Worm (Caenorhabditis elegans) whole organism, L2 larva: Measurements from ENCODE around the gene ZK402.1.
A peak's percentile ranks its signal among the peaks of the same experiment; 100 is the strongest.
"Not testable (repeated sequence)": the region's sequence is repeated elsewhere in the genome, so short reads cannot be mapped to it uniquely, and the experiment has no call there.

Experiments used
- C34F6.9 ChIP-seq: fragments of 150-350 bp; optimal IDR thresholded peaks from 2 replicates; lab custom pipeline; 2014; ENCODE audit warnings: missing biosample characterization, missing genetic modification characterization
- R02D3.7 ChIP-seq: fragments of 150-350 bp; optimal IDR thresholded peaks from 2 replicates; lab custom pipeline; 2014; ENCODE audit warnings: missing biosample characterization, missing genetic modification characterization
- ZK546.5 ChIP-seq: sonication (generic microtip); optimal IDR thresholded peaks from 2 replicates; lab custom pipeline; 2017; ENCODE audit warnings: missing biosample characterization, missing genetic modification characterization
- aly-2 ChIP-seq: fragments of 150-350 bp; optimal IDR thresholded peaks from 2 replicates; lab custom pipeline; 2014; ENCODE audit warnings: missing biosample characterization, missing genetic modification characterization
- ama-1 ChIP-seq: fragments of 150-350 bp; optimal IDR thresholded peaks from 2 replicates; lab custom pipeline; 2018; ENCODE audit warnings: inconsistent platforms
- blmp-1 ChIP-seq: sonication (generic microtip); optimal IDR thresholded peaks from 2 replicates; lab custom pipeline; 2017; ENCODE audit warnings: missing genetic modification characterization, mild to moderate bottlenecking, missing compliant biosample characterization, antibody characterized with exemption, moderate library complexity; ENCODE audit not compliant: insufficient read depth
- ceh-16 ChIP-seq: fragments of 150-350 bp; optimal IDR thresholded peaks from 2 replicates; lab custom pipeline; 2014; ENCODE audit warnings: missing biosample characterization, missing genetic modification characterization
- crh-2 ChIP-seq: sonication (generic microtip); optimal IDR thresholded peaks from 2 replicates; lab custom pipeline; 2017; ENCODE audit warnings: missing biosample characterization, missing genetic modification characterization
- dmd-4 ChIP-seq: sonication (generic microtip); optimal IDR thresholded peaks from 2 replicates; lab custom pipeline; 2017; ENCODE audit warnings: missing biosample characterization, missing genetic modification characterization
- egl-27 ChIP-seq: sonication (generic microtip); optimal IDR thresholded peaks from 3 replicates; lab custom pipeline; 2017; ENCODE audit warnings: missing biosample characterization, missing genetic modification reagents, missing genetic modification characterization
- elt-1 ChIP-seq: fragments of 150-350 bp; optimal IDR thresholded peaks from 2 replicates; lab custom pipeline; 2014; ENCODE audit warnings: missing biosample characterization, missing genetic modification characterization
- elt-3 ChIP-seq: sonication (generic microtip); optimal IDR thresholded peaks from 2 replicates; lab custom pipeline; 2017; ENCODE audit warnings: missing biosample characterization, missing genetic modification characterization
- gmeb-1 ChIP-seq: fragments of 150-350 bp; optimal IDR thresholded peaks from 2 replicates; lab custom pipeline; 2014; ENCODE audit warnings: missing biosample characterization, missing genetic modification characterization
- lin-11 ChIP-seq: fragments of 150-350 bp; sonication (generic microtip); optimal IDR thresholded peaks from 2 replicates; lab custom pipeline; 2014; ENCODE audit warnings: missing biosample characterization, missing genetic modification characterization, inconsistent platforms, mixed read lengths
- lin-13 ChIP-seq: fragments of 150-350 bp; optimal IDR thresholded peaks from 2 replicates; lab custom pipeline; 2014; ENCODE audit warnings: missing biosample characterization, missing genetic modification reagents, missing genetic modification characterization
- lin-39 ChIP-seq: fragments of 150-350 bp; optimal IDR thresholded peaks from 2 replicates; lab custom pipeline; 2014; ENCODE audit warnings: missing biosample characterization, missing genetic modification reagents, missing genetic modification characterization
- lsy-2 ChIP-seq, 2 experiments: fragments of 150-350 bp in 1 of 2; sonication (generic microtip) in 1 of 2; optimal IDR thresholded peaks; 2 replicates each; lab custom pipeline; 2014 to 2017; ENCODE audit warnings: missing biosample characterization in 2 of 2, missing genetic modification characterization in 2 of 2
- mab-5 ChIP-seq: fragments of 150-350 bp; optimal IDR thresholded peaks from 2 replicates; lab custom pipeline; 2014; ENCODE audit warnings: missing biosample characterization, missing genetic modification characterization
- mdl-1 ChIP-seq, 2 experiments: fragments of 150-350 bp in 1 of 2; sonication (generic microtip) in 1 of 2; optimal IDR thresholded peaks; 2 replicates each; lab custom pipeline; 2017; ENCODE audit warnings: missing biosample characterization in 2 of 2, missing genetic modification characterization in 2 of 2
- nhr-10 ChIP-seq: sonication (generic microtip); optimal IDR thresholded peaks from 2 replicates; lab custom pipeline; 2017; ENCODE audit warnings: missing biosample characterization, missing genetic modification characterization
- nhr-12 ChIP-seq: fragments of 150-350 bp; optimal IDR thresholded peaks from 2 replicates; lab custom pipeline; 2014; ENCODE audit warnings: missing biosample characterization, missing genetic modification characterization
- nhr-129 ChIP-seq: fragments of 150-350 bp; optimal IDR thresholded peaks from 2 replicates; lab custom pipeline; 2014; ENCODE audit warnings: missing biosample characterization, missing genetic modification characterization
- nhr-21 ChIP-seq: fragments of 150-350 bp; optimal IDR thresholded peaks from 2 replicates; lab custom pipeline; 2014; ENCODE audit warnings: missing biosample characterization, missing genetic modification characterization
- nhr-237 ChIP-seq: fragments of 150-350 bp; optimal IDR thresholded peaks from 2 replicates; lab custom pipeline; 2014; ENCODE audit warnings: missing biosample characterization, missing genetic modification characterization
- nhr-25 ChIP-seq: fragments of 150-350 bp; sonication (generic microtip); optimal IDR thresholded peaks from 3 replicates; lab custom pipeline; 2014; ENCODE audit warnings: missing biosample characterization, missing genetic modification characterization
- nhr-77 ChIP-seq: fragments of 150-350 bp; optimal IDR thresholded peaks from 2 replicates; lab custom pipeline; 2014; ENCODE audit warnings: missing biosample characterization, missing genetic modification characterization
- sem-4 ChIP-seq: fragments of 150-350 bp; optimal IDR thresholded peaks from 2 replicates; lab custom pipeline; 2014; ENCODE audit warnings: missing biosample characterization, missing genetic modification reagents, missing genetic modification characterization
- skn-1 ChIP-seq: sonication (generic microtip); optimal IDR thresholded peaks from 2 replicates; lab custom pipeline; 2017; ENCODE audit warnings: missing biosample characterization, missing genetic modification characterization
- sma-3 ChIP-seq: sonication (generic microtip); optimal IDR thresholded peaks from 2 replicates; lab custom pipeline; 2016; ENCODE audit warnings: missing genetic modification reagents, missing genetic modification characterization, missing compliant biosample characterization
- unc-39 ChIP-seq: fragments of 150-350 bp; optimal IDR thresholded peaks from 2 replicates; lab custom pipeline; 2014; ENCODE audit warnings: missing biosample characterization, missing genetic modification characterization
- unc-55 ChIP-seq: fragments of 150-350 bp; sonication (generic microtip); optimal IDR thresholded peaks from 3 replicates; lab custom pipeline; 2014; ENCODE audit warnings: missing biosample characterization, missing genetic modification reagents, missing genetic modification characterization
- unc-62 ChIP-seq: fragments of 150-350 bp; optimal IDR thresholded peaks from 2 replicates; lab custom pipeline; 2014; ENCODE audit warnings: missing biosample characterization, missing genetic modification reagents, missing genetic modification characterization
- ztf-1 ChIP-seq: fragments of 200-800 bp; sonication (Bioruptor generic); conservative IDR thresholded peaks from 2 replicates; pipeline ENCODE4 v1.3.6; 2022; ENCODE audit warnings: missing genetic modification characterization, missing compliant biosample characterization

The ZK402.1 gene

DNA sequence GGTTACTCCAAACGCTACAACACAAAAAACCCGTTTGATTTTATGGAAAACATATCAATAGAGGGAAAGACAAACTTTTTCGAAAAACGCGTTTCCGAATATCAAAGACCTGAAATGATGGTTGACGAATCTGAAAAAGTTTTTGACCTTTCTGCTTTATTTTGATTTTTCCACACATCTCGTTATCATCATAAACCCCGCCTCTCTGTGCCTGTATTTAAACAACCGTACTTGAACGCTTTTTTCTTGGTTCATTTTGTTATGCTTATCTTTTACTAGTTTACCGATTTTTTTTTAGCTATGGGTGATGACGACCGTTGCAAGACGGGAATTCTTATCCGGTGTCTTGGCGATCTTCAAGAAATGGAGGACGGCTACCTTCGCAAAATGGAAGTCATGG lies 26.6 kb downstream of the ZK402.1 start, which contains the start of gene F19G12.1:
Gene F19G12.1, plus strand, starts transcription at position 301 of the 400 bp plus-strand sequence.
- not testable (repeated sequence) for TF ChIP-seq dmd-4; egl-27 (tag; lab: Kevin White, UChicago); nhr-237 (tag; lab: Kevin White, UChicago)
- TF ChIP-seq, all 48 proteins: peak for 0; not testable (repeated sequence) for 48

DNA sequence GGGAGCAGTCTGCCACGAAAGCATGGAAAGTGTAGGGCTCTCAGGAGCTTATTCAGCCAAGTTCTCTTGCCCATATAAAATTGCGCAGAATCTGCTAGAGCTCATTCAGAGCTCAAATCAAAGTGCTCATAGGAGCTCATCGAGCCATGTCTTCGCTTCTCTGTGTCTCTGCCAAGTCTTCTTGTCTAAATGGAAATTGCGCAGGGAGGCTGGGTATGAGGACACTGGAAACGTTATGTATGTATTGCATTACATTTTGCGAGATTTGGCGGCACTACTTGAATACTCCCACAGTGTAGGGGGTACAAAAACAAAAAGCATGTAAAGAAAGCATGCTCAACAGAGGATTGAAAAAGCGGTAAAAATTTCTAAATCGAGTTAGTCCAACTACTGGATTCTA lies 33.0 kb downstream of the ZK402.1 start:
- TF ChIP-seq lsy-2 (tag; optimal IDR thresholded peaks at IDR 0.05; lab: Kevin White, UChicago) (peak in 1 of 2 experiments; percentile 10), unc-39 (no peak), ztf-1 (GFP tag; lab: Robert Waterston, UW) (no peak), sma-3 (GFP tag; lab: Kevin White, UChicago) (no peak), nhr-129 (tag; lab: Kevin White, UChicago) (peak; percentile 47), unc-55 (GFP tag; lab: Kevin White, UChicago) (peak; percentile 51), lin-11 (peak; percentile 5)

DNA sequence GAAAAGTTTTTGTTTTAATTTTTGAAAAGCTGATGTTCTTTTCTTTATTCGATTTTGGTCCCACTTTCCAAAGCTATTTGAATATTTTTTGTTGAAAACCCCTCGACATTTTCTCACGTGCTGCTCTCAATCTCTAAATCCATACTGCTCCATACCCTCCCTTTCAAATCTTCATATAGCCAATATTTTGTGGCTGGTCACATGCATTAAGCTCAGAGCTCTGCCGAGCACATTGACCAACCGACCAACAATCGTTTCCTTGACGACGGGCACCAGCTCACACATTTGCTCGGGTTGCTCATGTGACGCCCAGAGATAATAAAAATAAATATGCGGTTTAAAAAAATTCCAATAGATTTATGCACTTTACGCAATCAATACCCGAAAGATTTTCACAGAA lies 34.9 kb downstream of the ZK402.1 start:
- TF ChIP-seq mdl-1 (tag; optimal IDR thresholded peaks at IDR 0.05; lab: Kevin White, UChicago) (peak in 1 of 2 experiments; percentile 34), gmeb-1 (tag; lab: Kevin White, UChicago) (no peak), lin-11 (peak; percentile 36), unc-62 (GFP tag; lab: Kevin White, UChicago) (no peak), crh-2 (peak; percentile 25), nhr-21 (tag; lab: Kevin White, UChicago) (peak; percentile 3), C34F6.9 (tag; lab: Kevin White, UChicago) (peak; percentile 13), lsy-2 (tag; optimal IDR thresholded peaks at IDR 0.05; lab: Kevin White, UChicago) (peak; percentile 20 to 39)

DNA sequence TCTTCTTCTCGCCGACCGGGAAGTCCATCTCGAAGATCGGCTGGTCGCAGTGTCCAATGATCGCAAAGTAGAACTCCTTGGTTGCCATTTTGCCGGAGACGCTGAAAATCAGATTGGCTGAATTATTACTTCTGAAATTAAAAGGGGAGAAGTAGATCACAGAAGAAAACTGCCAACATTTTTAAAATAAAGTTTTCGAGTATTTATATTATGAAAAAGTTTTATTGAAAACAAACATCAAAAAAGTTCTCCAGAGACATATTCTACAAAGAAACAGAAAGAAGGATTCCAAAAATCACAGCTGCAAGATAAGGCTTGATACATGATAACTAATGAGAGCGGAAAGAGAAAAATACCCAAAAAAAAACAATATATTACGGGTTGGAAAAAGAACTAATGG lies 36.1 kb downstream of the ZK402.1 start, which contains the start of gene sedl-1:
Gene sedl-1, minus strand, starts transcription at position 101 of the 400 bp plus-strand sequence.
- no peak for TF ChIP-seq nhr-21 (tag; lab: Kevin White, UChicago)
- no peak for TF ChIP-seq nhr-10 (tag; lab: Kevin White, UChicago)
- TF ChIP-seq blmp-1 (tag; lab: Kevin White, UChicago) = no peak
- no peak for TF ChIP-seq dmd-4
- TF ChIP-seq egl-27 (tag; lab: Kevin White, UChicago) = no peak
- no peak for TF ChIP-seq lin-13
- no peak for TF ChIP-seq sma-3 (GFP tag; lab: Kevin White, UChicago)
- no peak for TF ChIP-seq ceh-16 (tag; lab: Kevin White, UChicago)
- TF ChIP-seq elt-1 (tag; lab: Kevin White, UChicago) = no peak

DNA sequence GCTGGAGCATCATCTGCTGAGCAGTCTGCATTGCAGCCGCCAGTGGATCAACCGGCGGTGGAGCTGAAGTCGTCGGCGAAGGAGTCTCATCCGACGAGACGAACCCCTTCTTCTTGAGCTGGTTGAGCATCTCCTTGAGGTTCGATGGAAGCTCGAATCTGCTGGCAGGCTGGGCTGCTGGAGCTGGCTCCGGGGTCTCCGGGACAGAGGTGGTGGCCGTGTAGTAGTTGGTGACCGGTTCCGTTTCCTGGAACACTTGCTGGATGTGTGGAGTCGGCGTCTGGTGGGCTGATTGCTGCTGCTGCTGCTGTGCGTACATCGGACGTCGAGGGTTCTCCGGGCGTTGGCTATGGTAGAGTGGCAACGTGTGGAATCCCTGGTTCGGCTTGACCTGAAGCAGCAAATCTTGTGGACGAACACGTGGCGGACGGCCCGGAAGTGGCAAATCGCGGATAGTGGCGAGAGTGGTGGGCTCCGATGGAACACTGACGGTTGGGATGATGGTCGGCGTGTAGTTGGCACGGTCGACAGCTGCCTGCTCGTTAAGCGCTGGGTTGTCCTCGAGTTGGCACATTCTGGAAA lies 37.6 kb downstream of the ZK402.1 start:
- no peak for TF ChIP-seq lsy-2 (tag; optimal IDR thresholded peaks at IDR 0.05; lab: Kevin White, UChicago)
- TF ChIP-seq unc-39 = no peak
- no peak for TF ChIP-seq nhr-12
- no peak for TF ChIP-seq sem-4 (tag; lab: Kevin White, UChicago)
- TF ChIP-seq nhr-129 (tag; lab: Kevin White, UChicago) = no peak
- no peak for TF ChIP-seq mab-5 (tag; lab: Kevin White, UChicago)
- TF ChIP-seq R02D3.7 = no peak
- TF ChIP-seq skn-1 (tag; lab: Kevin White, UChicago) = no peak
- no peak for TF ChIP-seq lin-39 (tag; lab: Kevin White, UChicago)
- TF ChIP-seq, all 48 proteins: peak for 0

DNA sequence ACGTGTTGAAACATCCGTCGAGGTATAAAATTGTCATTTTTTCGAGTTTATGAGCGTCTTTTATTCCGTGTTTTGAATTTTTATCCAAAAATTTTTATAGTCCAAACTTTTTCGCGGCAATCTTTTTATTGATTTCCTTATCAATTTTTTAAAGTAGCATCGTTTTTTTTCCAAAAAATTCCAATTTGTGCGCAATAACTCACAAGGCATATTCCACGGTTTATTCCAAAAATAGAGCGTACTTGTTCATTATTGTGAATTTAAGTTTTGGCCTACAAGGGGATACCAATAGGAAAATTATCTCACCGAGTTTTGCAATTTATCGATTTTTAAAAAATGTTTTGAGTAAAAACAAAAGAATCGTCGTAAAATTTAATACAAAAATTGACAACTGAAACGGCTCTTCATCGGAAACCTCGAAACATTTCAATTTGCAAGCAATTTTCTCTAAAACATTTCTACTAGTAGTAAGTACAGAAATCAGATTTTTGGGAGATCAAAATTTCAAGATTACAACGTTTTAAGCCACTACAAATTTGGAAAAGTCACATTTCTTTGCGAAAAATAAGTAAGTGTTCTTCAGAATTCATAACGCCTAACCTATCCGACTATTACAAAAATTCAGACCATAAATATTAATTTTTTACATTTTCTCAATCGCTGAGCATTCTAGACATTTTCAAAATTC lies 39.6 kb downstream of the ZK402.1 start:
- peak; percentile 22 for TF ChIP-seq C34F6.9 (tag; lab: Kevin White, UChicago)
- no peak for TF ChIP-seq nhr-77 (tag; lab: Kevin White, UChicago)
- peak; percentile 4 for TF ChIP-seq lin-13
- no peak for TF ChIP-seq ztf-1 (GFP tag; lab: Robert Waterston, UW)
- TF ChIP-seq aly-2 = no peak
- no peak for TF ChIP-seq R02D3.7
- no peak for TF ChIP-seq ceh-16 (tag; lab: Kevin White, UChicago)
- peak; percentile 20 for TF ChIP-seq sma-3 (GFP tag; lab: Kevin White, UChicago)
- no peak for TF ChIP-seq unc-39
- no peak for TF ChIP-seq dmd-4
- TF ChIP-seq unc-55 (GFP tag; lab: Kevin White, UChicago) = no peak
- no peak for TF ChIP-seq elt-1 (tag; lab: Kevin White, UChicago)
- no peak for TF ChIP-seq skn-1 (tag; lab: Kevin White, UChicago)
- no peak for TF ChIP-seq ama-1 (lab: Kevin White, UChicago)
- TF ChIP-seq nhr-25 (tag; lab: Kevin White, UChicago) = peak; percentile 64
- TF ChIP-seq ZK546.5 (tag; lab: Kevin White, UChicago) = no peak
- no peak for TF ChIP-seq elt-3 (tag; lab: Kevin White, UChicago)
